Worm (Caenorhabditis elegans) whole organism, L2 larva: ENCODE results near the gene F22F7.3.

ENCODE experiments used
- C34F6.9 ChIP-seq: fragments of 150-350 bp; optimal IDR thresholded peaks from 2 replicates; lab custom pipeline; 2014; ENCODE audit warnings: missing biosample characterization, missing genetic modification characterization
- F13H6.1 ChIP-seq: sonication (generic microtip); optimal IDR thresholded peaks from 2 replicates; lab custom pipeline; 2016; ENCODE audit warnings: missing genetic modification characterization, missing compliant biosample characterization
- R02D3.7 ChIP-seq: fragments of 150-350 bp; optimal IDR thresholded peaks from 2 replicates; lab custom pipeline; 2014; ENCODE audit warnings: missing biosample characterization, missing genetic modification characterization
- ZK546.5 ChIP-seq: sonication (generic microtip); optimal IDR thresholded peaks from 2 replicates; lab custom pipeline; 2017; ENCODE audit warnings: missing biosample characterization, missing genetic modification characterization
- alr-1 ChIP-seq: fragments of 150-350 bp; optimal IDR thresholded peaks from 2 replicates; lab custom pipeline; 2014; ENCODE audit warnings: missing biosample characterization, missing genetic modification characterization
- aly-2 ChIP-seq: fragments of 150-350 bp; optimal IDR thresholded peaks from 2 replicates; lab custom pipeline; 2014; ENCODE audit warnings: missing biosample characterization, missing genetic modification characterization
- ama-1 ChIP-seq: fragments of 150-350 bp; optimal IDR thresholded peaks from 2 replicates; lab custom pipeline; 2018; ENCODE audit warnings: inconsistent platforms
- ceh-16 ChIP-seq: fragments of 150-350 bp; optimal IDR thresholded peaks from 2 replicates; lab custom pipeline; 2014; ENCODE audit warnings: missing biosample characterization, missing genetic modification characterization
- ceh-82 ChIP-seq: fragments of 150-350 bp; optimal IDR thresholded peaks from 2 replicates; lab custom pipeline; 2014; ENCODE audit warnings: missing biosample characterization, missing genetic modification characterization
- crh-2 ChIP-seq: sonication (generic microtip); optimal IDR thresholded peaks from 2 replicates; lab custom pipeline; 2017; ENCODE audit warnings: missing biosample characterization, missing genetic modification characterization
- dmd-4 ChIP-seq: sonication (generic microtip); optimal IDR thresholded peaks from 2 replicates; lab custom pipeline; 2017; ENCODE audit warnings: missing biosample characterization, missing genetic modification characterization
- egl-27 ChIP-seq: sonication (generic microtip); optimal IDR thresholded peaks from 3 replicates; lab custom pipeline; 2017; ENCODE audit warnings: missing biosample characterization, missing genetic modification reagents, missing genetic modification characterization
- elt-3 ChIP-seq: sonication (generic microtip); optimal IDR thresholded peaks from 2 replicates; lab custom pipeline; 2017; ENCODE audit warnings: missing biosample characterization, missing genetic modification characterization
- fos-1 ChIP-seq: fragments of 150-350 bp; optimal IDR thresholded peaks from 2 replicates; lab custom pipeline; 2014; ENCODE audit warnings: missing biosample characterization, missing genetic modification characterization
- gmeb-1 ChIP-seq: fragments of 150-350 bp; optimal IDR thresholded peaks from 2 replicates; lab custom pipeline; 2014; ENCODE audit warnings: missing biosample characterization, missing genetic modification characterization
- lin-11 ChIP-seq: fragments of 150-350 bp; sonication (generic microtip); optimal IDR thresholded peaks from 2 replicates; lab custom pipeline; 2014; ENCODE audit warnings: missing biosample characterization, missing genetic modification characterization, inconsistent platforms, mixed read lengths
- lin-13 ChIP-seq: fragments of 150-350 bp; optimal IDR thresholded peaks from 2 replicates; lab custom pipeline; 2014; ENCODE audit warnings: missing biosample characterization, missing genetic modification reagents, missing genetic modification characterization
- lin-39 ChIP-seq: fragments of 150-350 bp; optimal IDR thresholded peaks from 2 replicates; lab custom pipeline; 2014; ENCODE audit warnings: missing biosample characterization, missing genetic modification reagents, missing genetic modification characterization
- lsy-2 ChIP-seq, 2 experiments: fragments of 150-350 bp in 1 of 2; sonication (generic microtip) in 1 of 2; optimal IDR thresholded peaks; 2 replicates each; lab custom pipeline; 2014 to 2017; ENCODE audit warnings: missing biosample characterization in 2 of 2, missing genetic modification characterization in 2 of 2
- mab-5 ChIP-seq: fragments of 150-350 bp; optimal IDR thresholded peaks from 2 replicates; lab custom pipeline; 2014; ENCODE audit warnings: missing biosample characterization, missing genetic modification characterization
- mbf-1 ChIP-seq: sonication (generic microtip); optimal IDR thresholded peaks from 2 replicates; lab custom pipeline; 2017; ENCODE audit warnings: missing biosample characterization, missing genetic modification characterization
- mdl-1 ChIP-seq, 2 experiments: fragments of 150-350 bp in 1 of 2; sonication (generic microtip) in 1 of 2; optimal IDR thresholded peaks; 2 replicates each; lab custom pipeline; 2017; ENCODE audit warnings: missing biosample characterization in 2 of 2, missing genetic modification characterization in 2 of 2
- nhr-11 ChIP-seq: fragments of 150-350 bp; optimal IDR thresholded peaks from 2 replicates; lab custom pipeline; 2014; ENCODE audit warnings: missing biosample characterization, missing genetic modification characterization
- nhr-12 ChIP-seq: fragments of 150-350 bp; optimal IDR thresholded peaks from 2 replicates; lab custom pipeline; 2014; ENCODE audit warnings: missing biosample characterization, missing genetic modification characterization
- nhr-129 ChIP-seq: fragments of 150-350 bp; optimal IDR thresholded peaks from 2 replicates; lab custom pipeline; 2014; ENCODE audit warnings: missing biosample characterization, missing genetic modification characterization
- nhr-23 ChIP-seq: fragments of 150-350 bp; optimal IDR thresholded peaks from 2 replicates; lab custom pipeline; 2014; ENCODE audit warnings: missing biosample characterization, missing genetic modification reagents, missing genetic modification characterization
- nhr-237 ChIP-seq: fragments of 150-350 bp; optimal IDR thresholded peaks from 2 replicates; lab custom pipeline; 2014; ENCODE audit warnings: missing biosample characterization, missing genetic modification characterization
- nhr-25 ChIP-seq: fragments of 150-350 bp; sonication (generic microtip); optimal IDR thresholded peaks from 3 replicates; lab custom pipeline; 2014; ENCODE audit warnings: missing biosample characterization, missing genetic modification characterization
- nhr-6 ChIP-seq: fragments of 150-350 bp; optimal IDR thresholded peaks from 2 replicates; lab custom pipeline; 2014; ENCODE audit warnings: missing biosample characterization, missing genetic modification characterization
- nhr-77 ChIP-seq: fragments of 150-350 bp; optimal IDR thresholded peaks from 2 replicates; lab custom pipeline; 2014; ENCODE audit warnings: missing biosample characterization, missing genetic modification characterization
- peb-1 ChIP-seq: fragments of 150-350 bp; optimal IDR thresholded peaks from 2 replicates; lab custom pipeline; 2014; ENCODE audit warnings: missing biosample characterization, missing genetic modification characterization
- sem-4 ChIP-seq: fragments of 150-350 bp; optimal IDR thresholded peaks from 2 replicates; lab custom pipeline; 2014; ENCODE audit warnings: missing biosample characterization, missing genetic modification reagents, missing genetic modification characterization
- skn-1 ChIP-seq: sonication (generic microtip); optimal IDR thresholded peaks from 2 replicates; lab custom pipeline; 2017; ENCODE audit warnings: missing biosample characterization, missing genetic modification characterization
- sma-3 ChIP-seq: sonication (generic microtip); optimal IDR thresholded peaks from 2 replicates; lab custom pipeline; 2016; ENCODE audit warnings: missing genetic modification reagents, missing genetic modification characterization, missing compliant biosample characterization
- sma-9 ChIP-seq, 2 experiments: fragments of 150-350 bp in 1 of 2; sonication (generic microtip) in 1 of 2; optimal IDR thresholded peaks; 2 replicates each; lab custom pipeline; 2014 to 2016; ENCODE audit warnings: missing genetic modification characterization in 2 of 2, mild to moderate bottlenecking in 1 of 2, missing biosample characterization in 1 of 2, missing compliant biosample characterization in 1 of 2, missing genetic modification reagents in 1 of 2, moderate library complexity in 1 of 2
- snpc-4 ChIP-seq: fragments of 150-350 bp; optimal IDR thresholded peaks from 2 replicates; lab custom pipeline; 2014; ENCODE audit warnings: missing biosample characterization, missing genetic modification characterization
- unc-39 ChIP-seq: fragments of 150-350 bp; optimal IDR thresholded peaks from 2 replicates; lab custom pipeline; 2014; ENCODE audit warnings: missing biosample characterization, missing genetic modification characterization
- unc-55 ChIP-seq: fragments of 150-350 bp; sonication (generic microtip); optimal IDR thresholded peaks from 3 replicates; lab custom pipeline; 2014; ENCODE audit warnings: missing biosample characterization, missing genetic modification reagents, missing genetic modification characterization
- unc-62 ChIP-seq: fragments of 150-350 bp; optimal IDR thresholded peaks from 2 replicates; lab custom pipeline; 2014; ENCODE audit warnings: missing biosample characterization, missing genetic modification reagents, missing genetic modification characterization
- ztf-1 ChIP-seq: fragments of 200-800 bp; sonication (Bioruptor generic); conservative IDR thresholded peaks from 2 replicates; pipeline ENCODE4 v1.3.6; 2022; ENCODE audit warnings: missing genetic modification characterization, missing compliant biosample characterization
- ztf-4 ChIP-seq: fragments of 150-350 bp; optimal IDR thresholded peaks from 2 replicates; lab custom pipeline; 2014; ENCODE audit warnings: missing biosample characterization, missing genetic modification characterization

F22F7.3 gene

ce11 chrV:2103118-2103517, 7.3 kb upstream of the F22F7.3 start, which contains the start of gene F36F12.1:
F36F12.1 (minus strand) TSS chrV:2103218.
- no peak for TF ChIP-seq mbf-1 (tag; lab: Kevin White, UChicago)
- no peak for TF ChIP-seq nhr-237
- TF ChIP-seq dmd-4 (tag; lab: Kevin White, UChicago) = no peak
- TF ChIP-seq nhr-11 (tag; lab: Kevin White, UChicago) = no peak
- no peak for TF ChIP-seq R02D3.7
- TF ChIP-seq nhr-25 (tag; lab: Kevin White, UChicago) = no peak
- TF ChIP-seq lin-39 (tag; lab: Kevin White, UChicago) = no peak
- TF ChIP-seq, all 48 proteins: peak for 0

ce11 chrV:2105976-2106375, 4.5 kb upstream of the F22F7.3 start, which contains the start of gene F22F7.4:
F22F7.4 (minus strand) TSS chrV:2106076.
- no peak for TF ChIP-seq aly-2
- no peak for TF ChIP-seq ZK546.5 (tag; lab: Kevin White, UChicago)
- no peak for TF ChIP-seq gmeb-1 (tag; lab: Kevin White, UChicago)
- TF ChIP-seq mdl-1 (tag; optimal IDR thresholded peaks at IDR 0.05; lab: Kevin White, UChicago) = no peak
- TF ChIP-seq nhr-129 (tag; lab: Kevin White, UChicago) = no peak
- no peak for TF ChIP-seq fos-1
- TF ChIP-seq ceh-82 (tag; lab: Kevin White, UChicago) = no peak
- no peak for TF ChIP-seq nhr-77
- TF ChIP-seq sma-9 (GFP tag; optimal IDR thresholded peaks at IDR 0.05; lab: Kevin White, UChicago) = no peak
- no peak for TF ChIP-seq sma-9 (tag; optimal IDR thresholded peaks at IDR 0.05; lab: Kevin White, UChicago)
- no peak for TF ChIP-seq snpc-4 (tag; lab: Kevin White, UChicago)
- TF ChIP-seq ztf-4 (tag; lab: Kevin White, UChicago) = no peak
- TF ChIP-seq nhr-23 = no peak
- TF ChIP-seq unc-62 (GFP tag; lab: Kevin White, UChicago) = no peak
- TF ChIP-seq nhr-12 (tag; lab: Kevin White, UChicago) = no peak
- no peak for TF ChIP-seq egl-27 (tag; lab: Kevin White, UChicago)
- no peak for TF ChIP-seq lin-11 (tag; lab: Kevin White, UChicago)
- TF ChIP-seq ceh-16 (tag; lab: Kevin White, UChicago) = no peak
- TF ChIP-seq dmd-4 (tag; lab: Kevin White, UChicago) = no peak
- TF ChIP-seq alr-1 = no peak
- no peak for TF ChIP-seq C34F6.9 (tag; lab: Kevin White, UChicago)

- TF ChIP-seq nhr-129 (tag; lab: Kevin White, UChicago) (peak; percentile 47), alr-1 (no peak), elt-3 (no peak), ZK546.5 (tag; lab: Kevin White, UChicago) (no peak), peb-1 (tag; lab: Kevin White, UChicago) (no peak), lin-39 (tag; lab: Kevin White, UChicago) (no peak), lin-11 (tag; lab: Kevin White, UChicago) (no peak), ztf-1 (GFP tag; lab: Robert Waterston, UW) (no peak), ama-1 (lab: Kevin White, UChicago) (no peak), nhr-6 (tag; lab: Kevin White, UChicago) (no peak), ceh-16 (tag; lab: Kevin White, UChicago) (no peak), mdl-1 (tag; optimal IDR thresholded peaks at IDR 0.05; lab: Kevin White, UChicago) (no peak), fos-1 (peak; percentile 36), lsy-2 (tag; optimal IDR thresholded peaks at IDR 0.05; lab: Kevin White, UChicago) (no peak), sma-9 (GFP tag; optimal IDR thresholded peaks at IDR 0.05; lab: Kevin White, UChicago) (peak; percentile 46), sma-9 (tag; optimal IDR thresholded peaks at IDR 0.05; lab: Kevin White, UChicago) (no peak), mbf-1 (tag; lab: Kevin White, UChicago) (no peak), R02D3.7 (no peak), C34F6.9 (tag; lab: Kevin White, UChicago) (peak; percentile 71), gmeb-1 (tag; lab: Kevin White, UChicago) (peak; percentile 4), unc-55 (peak; percentile 31), crh-2 (tag; lab: Kevin White, UChicago) (peak; percentile 29), snpc-4 (tag; lab: Kevin White, UChicago) (no peak)
Measured at ce11 chrV:2109295-2109694, 1.2 kb upstream of the F22F7.3 start, which contains the start of gene ckb-4. ckb-4 (minus strand) TSS chrV:2109434.

ce11 chrV:2118574-2118973, 8.1 kb downstream of the F22F7.3 start, which contains the start of gene bgnt-1.2:
bgnt-1.2 (minus strand) TSS chrV:2118674.
- TF ChIP-seq egl-27 (tag; lab: Kevin White, UChicago) (no peak), gmeb-1 (tag; lab: Kevin White, UChicago) (no peak), F13H6.1 (no peak), unc-39 (tag; lab: Kevin White, UChicago) (no peak), ztf-4 (tag; lab: Kevin White, UChicago) (no peak), sma-3 (GFP tag; lab: Kevin White, UChicago) (no peak), ceh-82 (tag; lab: Kevin White, UChicago) (no peak), skn-1 (no peak), lin-13 (GFP tag; lab: Kevin White, UChicago) (no peak), sem-4 (no peak), nhr-6 (tag; lab: Kevin White, UChicago) (no peak), lin-39 (tag; lab: Kevin White, UChicago) (no peak), mab-5 (tag; lab: Kevin White, UChicago) (no peak), C34F6.9 (tag; lab: Kevin White, UChicago) (no peak), ceh-16 (tag; lab: Kevin White, UChicago) (no peak), dmd-4 (tag; lab: Kevin White, UChicago) (no peak), snpc-4 (tag; lab: Kevin White, UChicago) (no peak), sma-9 (GFP tag; optimal IDR thresholded peaks at IDR 0.05; lab: Kevin White, UChicago) (no peak), sma-9 (tag; optimal IDR thresholded peaks at IDR 0.05; lab: Kevin White, UChicago) (no peak)
